Fruit fly (Drosophila melanogaster): ENCODE measurements around the gene ng4.

Gene ng4

dm6 chrX:3288247-3288838 lies 44.3 kb upstream of the ng4 start:
- TF ChIP-seq Dfd (GFP tag; optimal IDR thresholded peaks at IDR 0.05): no peak
- no peak for TF ChIP-seq N (GFP tag; optimal IDR thresholded peaks at IDR 0.05)
- TF ChIP-seq Hr78 (GFP tag; optimal IDR thresholded peaks at IDR 0.05): no peak
- no peak for TF ChIP-seq HLH106 (tag; optimal IDR thresholded peaks at IDR 0.05)

- TF ChIP-seq CrebA (GFP tag; optimal IDR thresholded peaks at IDR 0.05; ENCODE audit: borderline replicate concordance) (no peak), Dfd (GFP tag; optimal IDR thresholded peaks at IDR 0.05) (peak; percentile 30), dsf (GFP tag; optimal IDR thresholded peaks at IDR 0.05; ENCODE audit: borderline replicate concordance) (no peak)
These were observed 37.9 kb upstream of the ng4 start for dm6 chrX:3281958-3282357.

dm6 chrX:3273557-3273956 lies 29.5 kb upstream of the ng4 start:
- TF ChIP-seq Dfd (GFP tag; optimal IDR thresholded peaks at IDR 0.05) (peak; percentile 87), HLH106 (tag; optimal IDR thresholded peaks at IDR 0.05) (no peak), OdsH (GFP tag; optimal IDR thresholded peaks at IDR 0.05) (peak; percentile 5), CG32264 (GFP tag; optimal IDR thresholded peaks at IDR 0.05) (no peak), foxo (GFP tag; optimal IDR thresholded peaks at IDR 0.05) (peak in 1 of 2 experiments; percentile 35)

dm6 chrX:3265828-3266227 lies 21.8 kb upstream of the ng4 start:
- TF ChIP-seq dl (GFP tag; optimal IDR thresholded peaks at IDR 0.05; ENCODE audit: insufficient read depth in 1 of 2, partially characterized antibody in 2 of 2): no peak
- peak; percentile 15 for TF ChIP-seq Sp1 (GFP tag; optimal IDR thresholded peaks at IDR 0.05)

- no peak for TF ChIP-seq jim (GFP tag; optimal IDR thresholded peaks at IDR 0.05)
- TF ChIP-seq h (GFP tag; optimal IDR thresholded peaks at IDR 0.05): peak; percentile 16
These were observed 16.5 kb upstream of the ng4 start for dm6 chrX:3260536-3260935.

- peak; percentile 91 for TF ChIP-seq br (GFP tag; optimal IDR thresholded peaks at IDR 0.05)
- no peak for TF ChIP-seq CrebA (GFP tag; optimal IDR thresholded peaks at IDR 0.05; ENCODE audit: borderline replicate concordance)
- peak; percentile 66 for TF ChIP-seq sage (GFP tag; optimal IDR thresholded peaks at IDR 0.05)
- TF ChIP-seq dl (GFP tag; optimal IDR thresholded peaks at IDR 0.05; ENCODE audit: insufficient read depth in 1 of 2, partially characterized antibody in 2 of 2): peak in 1 of 2 experiments; percentile 13
- TF ChIP-seq CG9705 (GFP tag; optimal IDR thresholded peaks at IDR 0.05): peak; percentile 81
- TF ChIP-seq sv (GFP tag; optimal IDR thresholded peaks at IDR 0.05): peak; percentile 91
- TF ChIP-seq woc (GFP tag; optimal IDR thresholded peaks at IDR 0.05): peak; percentile 80
- TF ChIP-seq N (GFP tag; optimal IDR thresholded peaks at IDR 0.05): no peak
- TF ChIP-seq dsf (GFP tag; optimal IDR thresholded peaks at IDR 0.05; ENCODE audit: borderline replicate concordance): peak; percentile 61
- TF ChIP-seq h (GFP tag; optimal IDR thresholded peaks at IDR 0.05): peak; percentile 92
- TF ChIP-seq jim (GFP tag; optimal IDR thresholded peaks at IDR 0.05): no peak
- TF ChIP-seq Hr78 (GFP tag; optimal IDR thresholded peaks at IDR 0.05): no peak
- peak; percentile 90 for TF ChIP-seq rgr (GFP tag; optimal IDR thresholded peaks at IDR 0.05)
- no peak for TF ChIP-seq Hr83 (GFP tag; optimal IDR thresholded peaks at IDR 0.05; ENCODE audit: poor library complexity, severe bottlenecking)
- TF ChIP-seq brk (GFP tag; optimal IDR thresholded peaks at IDR 0.05): peak; percentile 66
- TF ChIP-seq dmrt93B (GFP tag; optimal IDR thresholded peaks at IDR 0.05): peak; percentile 91
- TF ChIP-seq fru (GFP tag; optimal IDR thresholded peaks at IDR 0.05): peak; percentile 90
- TF ChIP-seq HLH106 (tag; optimal IDR thresholded peaks at IDR 0.05): peak; percentile 87
- TF ChIP-seq Dif (GFP tag; optimal IDR thresholded peaks at IDR 0.05; ENCODE audit: partially characterized antibody): peak; percentile 15
- TF ChIP-seq OdsH (GFP tag; optimal IDR thresholded peaks at IDR 0.05): peak; percentile 93
- no peak for TF ChIP-seq pan (optimal IDR thresholded peaks at IDR 0.05)
- TF ChIP-seq Jra (GFP tag; optimal IDR thresholded peaks at IDR 0.05): peak; percentile 85
- TF ChIP-seq Hnf4 (GFP tag; optimal IDR thresholded peaks at IDR 0.05): peak; percentile 74
- peak; percentile 91 for TF ChIP-seq ey (GFP tag; optimal IDR thresholded peaks at IDR 0.05)
- TF ChIP-seq Sp1 (GFP tag; optimal IDR thresholded peaks at IDR 0.05): peak; percentile 92
- TF ChIP-seq psq (GFP tag; optimal IDR thresholded peaks at IDR 0.05): peak; percentile 92
- no peak for TF ChIP-seq lola (GFP tag; optimal IDR thresholded peaks at IDR 0.05)
- TF ChIP-seq Vsx2 (GFP tag; optimal IDR thresholded peaks at IDR 0.05; ENCODE audit: partially characterized antibody): no peak
- no peak for TF ChIP-seq Myc (optimal IDR thresholded peaks at IDR 0.05)
- TF ChIP-seq GATAd (GFP tag; optimal IDR thresholded peaks at IDR 0.05): peak; percentile 40
- peak; percentile 37 for TF ChIP-seq Mio (GFP tag; optimal IDR thresholded peaks at IDR 0.05)
- TF ChIP-seq tai (GFP tag; optimal IDR thresholded peaks at IDR 0.05): peak; percentile 80
- TF ChIP-seq usp (GFP tag; optimal IDR thresholded peaks at IDR 0.05): no peak
- TF ChIP-seq Abd-B (GFP tag; optimal IDR thresholded peaks at IDR 0.05): no peak
- peak in 1 of 2 experiments; percentile 85 for TF ChIP-seq foxo (GFP tag; optimal IDR thresholded peaks at IDR 0.05)
These were observed 11.7 kb upstream of the ng4 start for dm6 chrX:3255569-3256309.
